Fruit fly (Drosophila melanogaster) whole organism, prepupa: ENCODE measurements around the gene CG13312.
A peak's percentile ranks its signal among the peaks of the same experiment; 100 is the strongest.

Experiments used
- Blimp-1 ChIP-seq: fragments of 200-800 bp; sonication (Bioruptor generic); optimal IDR thresholded peaks from 3 replicates; lab custom pipeline; 2017; ENCODE audit warnings: missing biosample characterization, missing genetic modification characterization, mild to moderate bottlenecking, moderate library complexity, missing genetic modification reagents
- CG10669 ChIP-seq: fragments of 200-800 bp; sonication (Bioruptor generic); optimal IDR thresholded peaks from 3 replicates; lab custom pipeline; 2018; ENCODE audit warnings: missing biosample characterization, mild to moderate bottlenecking, missing genetic modification characterization, moderate library complexity
- CG11294 ChIP-seq: fragments of 200-800 bp; sonication (Bioruptor generic); IDR thresholded peaks from 2 replicates; pipeline ENCODE4 v1.3.6; 2022; ENCODE audit warnings: missing biosample characterization, missing genetic modification characterization
- CG11762 ChIP-seq: fragments of 200-800 bp; sonication (Bioruptor generic); optimal IDR thresholded peaks from 3 replicates; lab custom pipeline; 2016; ENCODE audit warnings: missing biosample characterization, missing genetic modification characterization; ENCODE audit not compliant: insufficient read depth
- CG15336 ChIP-seq: fragments of 200-800 bp; sonication (Bioruptor generic); IDR thresholded peaks from 2 replicates; pipeline ENCODE4 v1.3.6; 2022; ENCODE audit warnings: missing biosample characterization, missing genetic modification characterization
- CG1621 ChIP-seq: fragments of 200-800 bp; sonication (Bioruptor generic); optimal IDR thresholded peaks from 3 replicates; lab custom pipeline; 2018; ENCODE audit warnings: missing biosample characterization, mild to moderate bottlenecking, missing genetic modification characterization
- CG31627 ChIP-seq: fragments of 200-800 bp; sonication (Bioruptor generic); optimal IDR thresholded peaks from 3 replicates; lab custom pipeline; 2016; ENCODE audit warnings: missing biosample characterization, missing genetic modification characterization
- CG34406 ChIP-seq: fragments of 200-800 bp; sonication (Bioruptor generic); optimal IDR thresholded peaks from 3 replicates; lab custom pipeline; 2016; ENCODE audit warnings: missing biosample characterization, missing genetic modification characterization
- CG4318 ChIP-seq: fragments of 200-800 bp; sonication (Bioruptor generic); optimal IDR thresholded peaks from 3 replicates; lab custom pipeline; 2017; ENCODE audit warnings: missing biosample characterization, mild to moderate bottlenecking, missing genetic modification characterization
- CG6163 ChIP-seq: fragments of 200-800 bp; sonication (Bioruptor generic); IDR thresholded peaks from 3 replicates; pipeline ENCODE4 v1.3.6; 2022; ENCODE audit warnings: missing biosample characterization, missing genetic modification characterization
- CG6276 ChIP-seq: fragments of 200-800 bp; sonication (Bioruptor generic); optimal IDR thresholded peaks from 2 replicates; lab custom pipeline; 2017; ENCODE audit warnings: missing biosample characterization, mild to moderate bottlenecking, missing genetic modification characterization
- CG6792 ChIP-seq: fragments of 200-800 bp; sonication (Bioruptor generic); optimal IDR thresholded peaks from 3 replicates; lab custom pipeline; 2016; ENCODE audit warnings: missing biosample characterization, missing genetic modification characterization
- CG6808 ChIP-seq: fragments of 200-800 bp; sonication (Bioruptor generic); optimal IDR thresholded peaks from 3 replicates; lab custom pipeline; 2017; ENCODE audit warnings: missing biosample characterization, missing genetic modification characterization, mild to moderate bottlenecking, moderate library complexity, missing genetic modification reagents
- CG6854 ChIP-seq: fragments of 200-800 bp; sonication (Bioruptor generic); optimal IDR thresholded peaks from 2 replicates; lab custom pipeline; 2017; ENCODE audit warnings: missing biosample characterization, mild to moderate bottlenecking, missing genetic modification characterization
- CG7368 ChIP-seq: fragments of 200-800 bp; sonication (Bioruptor generic); optimal IDR thresholded peaks from 3 replicates; lab custom pipeline; 2016; ENCODE audit warnings: missing biosample characterization, missing genetic modification characterization
- CG8119 ChIP-seq: fragments of 200-800 bp; sonication (Bioruptor generic); IDR thresholded peaks from 3 replicates; pipeline ENCODE4 v1.3.6; 2022; ENCODE audit warnings: missing biosample characterization, missing genetic modification characterization
- CG8319 ChIP-seq: fragments of 200-800 bp; sonication (Bioruptor generic); optimal IDR thresholded peaks from 3 replicates; lab custom pipeline; 2016; ENCODE audit warnings: missing biosample characterization, missing genetic modification characterization
- CG9139 ChIP-seq: fragments of 200-800 bp; sonication (Bioruptor generic); optimal IDR thresholded peaks from 3 replicates; lab custom pipeline; 2017; ENCODE audit warnings: missing biosample characterization, mild to moderate bottlenecking, missing genetic modification characterization
- Eip75B ChIP-seq: fragments of 200-800 bp; sonication (Bioruptor generic); optimal IDR thresholded peaks from 3 replicates; lab custom pipeline; 2016; ENCODE audit warnings: missing biosample characterization, missing genetic modification characterization
- Eip78C ChIP-seq: fragments of 200-800 bp; sonication (Bioruptor generic); peaks from one replicate; lab custom pipeline; 2016; ENCODE audit warnings: missing biosample characterization, missing genetic modification characterization
- Gug ChIP-seq: fragments of 200-800 bp; sonication (Bioruptor generic); IDR thresholded peaks from 2 replicates; pipeline ENCODE4 v1.3.6; 2022; ENCODE audit warnings: missing biosample characterization, missing genetic modification characterization
- Hr4 ChIP-seq: fragments of 200-800 bp; sonication (Bioruptor generic); optimal IDR thresholded peaks from 3 replicates; lab custom pipeline; 2016; ENCODE audit warnings: missing biosample characterization, missing genetic modification characterization
- Lpt ChIP-seq: fragments of 200-800 bp; sonication (Bioruptor generic); optimal IDR thresholded peaks from 3 replicates; lab custom pipeline; 2016; ENCODE audit warnings: missing biosample characterization, missing genetic modification characterization
- Sox15 ChIP-seq: fragments of 200-800 bp; sonication (Bioruptor generic); optimal IDR thresholded peaks from 3 replicates; lab custom pipeline; 2016; ENCODE audit warnings: missing biosample characterization, missing genetic modification characterization
- achi ChIP-seq: fragments of 200-800 bp; sonication (Bioruptor generic); optimal IDR thresholded peaks from 3 replicates; lab custom pipeline; 2016; ENCODE audit warnings: missing biosample characterization, missing genetic modification characterization
- acj6 ChIP-seq: fragments of 200-800 bp; sonication (Bioruptor generic); optimal IDR thresholded peaks from 3 replicates; lab custom pipeline; 2016; ENCODE audit warnings: missing biosample characterization, missing genetic modification characterization
- dac ChIP-seq: fragments of 200-800 bp; sonication (Bioruptor generic); optimal IDR thresholded peaks from 2 replicates; lab custom pipeline; 2017; ENCODE audit warnings: missing biosample characterization, mild to moderate bottlenecking, missing genetic modification characterization
- dsx ChIP-seq: fragments of 200-800 bp; optimal IDR thresholded peaks from 3 replicates; lab custom pipeline; 2019; ENCODE audit warnings: missing biosample characterization, mild to moderate bottlenecking, missing genetic modification characterization, moderate library complexity; ENCODE audit not compliant: poor library complexity, severe bottlenecking
- eg ChIP-seq: fragments of 200-800 bp; sonication (Bioruptor generic); IDR thresholded peaks from 3 replicates; pipeline ENCODE4 v1.3.6; 2022; ENCODE audit warnings: missing biosample characterization, missing genetic modification characterization
- esn ChIP-seq: fragments of 200-800 bp; sonication (Bioruptor generic); optimal IDR thresholded peaks from 2 replicates; lab custom pipeline; 2016; ENCODE audit warnings: missing biosample characterization, mild to moderate bottlenecking, missing genetic modification characterization, moderate library complexity
- fd59A ChIP-seq: fragments of 200-800 bp; sonication (Bioruptor generic); optimal IDR thresholded peaks from 2 replicates; lab custom pipeline; 2017; ENCODE audit warnings: missing biosample characterization, mild to moderate bottlenecking, missing genetic modification characterization, missing genetic modification reagents
- fd85E ChIP-seq: fragments of 200-800 bp; sonication (Bioruptor generic); optimal IDR thresholded peaks from 3 replicates; lab custom pipeline; 2016; ENCODE audit warnings: missing biosample characterization, missing genetic modification characterization
- fkh ChIP-seq: fragments of 200-800 bp; sonication (Bioruptor generic); optimal IDR thresholded peaks from 3 replicates; lab custom pipeline; 2017; ENCODE audit warnings: missing biosample characterization, mild to moderate bottlenecking, missing genetic modification characterization, moderate library complexity
- lz ChIP-seq: fragments of 200-800 bp; sonication (Bioruptor generic); optimal IDR thresholded peaks from 3 replicates; lab custom pipeline; 2016; ENCODE audit warnings: missing biosample characterization, missing genetic modification characterization
- net ChIP-seq: fragments of 200-800 bp; sonication (Bioruptor generic); optimal IDR thresholded peaks from 3 replicates; lab custom pipeline; 2016; ENCODE audit warnings: missing biosample characterization, missing genetic modification characterization
- pdm3 ChIP-seq: fragments of 200-800 bp; sonication (Bioruptor generic); optimal IDR thresholded peaks from 3 replicates; lab custom pipeline; 2016; ENCODE audit warnings: missing biosample characterization, missing genetic modification characterization
- salr ChIP-seq, 2 experiments: fragments of 200-800 bp; sonication (Bioruptor generic); optimal IDR thresholded peaks; 3 replicates each; lab custom pipeline; 2016 to 2018; ENCODE audit warnings: missing biosample characterization in 2 of 2, missing genetic modification characterization in 2 of 2, mild to moderate bottlenecking in 1 of 2
- spab ChIP-seq: fragments of 200-800 bp; sonication (Bioruptor generic); optimal IDR thresholded peaks from 2 replicates; lab custom pipeline; 2017; ENCODE audit warnings: missing biosample characterization, mild to moderate bottlenecking, missing genetic modification characterization, missing genetic modification reagents
- ss ChIP-seq, 2 experiments: fragments of 200-800 bp; sonication (Bioruptor generic); optimal IDR thresholded peaks; 2 replicates in 1 of 2; 3 replicates in 1 of 2; lab custom pipeline; 2017 to 2018; ENCODE audit warnings: mild to moderate bottlenecking in 2 of 2, missing biosample characterization in 2 of 2, missing genetic modification characterization in 2 of 2, moderate library complexity in 1 of 2
- svp ChIP-seq: fragments of 200-800 bp; sonication (Bioruptor generic); peaks from one replicate; lab custom pipeline; 2016; ENCODE audit warnings: missing biosample characterization, missing genetic modification characterization
- topi ChIP-seq: fragments of 200-800 bp; sonication (Bioruptor generic); optimal IDR thresholded peaks from 3 replicates; lab custom pipeline; 2016; ENCODE audit warnings: missing biosample characterization, missing genetic modification characterization
- vri ChIP-seq: fragments of 200-800 bp; sonication (Bioruptor generic); optimal IDR thresholded peaks from 3 replicates; lab custom pipeline; 2016; ENCODE audit warnings: missing biosample characterization, mild to moderate bottlenecking, missing genetic modification characterization

CG13312 gene

dm6 chr3L:8787701-8788100, 19.3 kb downstream of the CG13312 start:
- TF ChIP-seq svp (peak; percentile 53), achi (GFP tag; lab: Kevin White, UChicago) (no peak), CG8319 (GFP tag; lab: Kevin White, UChicago) (no peak), CG34406 (GFP tag; lab: Kevin White, UChicago) (no peak)

dm6 chr3L:8787240-8787639, 19.8 kb downstream of the CG13312 start:
- TF ChIP-seq fd85E: no peak
- no peak for TF ChIP-seq lz (GFP tag; lab: Kevin White, UChicago)
- TF ChIP-seq CG6854: no peak
- no peak for TF ChIP-seq pdm3 (GFP tag; lab: Kevin White, UChicago)
- no peak for TF ChIP-seq Eip78C
- TF ChIP-seq dac (GFP tag; lab: Kevin White, UChicago): no peak
- no peak for TF ChIP-seq vri (GFP tag; lab: Kevin White, UChicago)
- TF ChIP-seq Lpt (GFP tag; lab: Kevin White, UChicago): no peak
- no peak for TF ChIP-seq Hr4

- TF ChIP-seq CG8119 (GFP tag; lab: Robert Waterston, UW): peak; percentile 51; the same call in 2 of the 3 replicates
- peak; percentile 8 for TF ChIP-seq dac (GFP tag; lab: Kevin White, UChicago)
- TF ChIP-seq CG6276 (GFP tag; lab: Kevin White, UChicago): peak; percentile 14
- peak in 1 of 2 experiments; percentile 45 for TF ChIP-seq salr (GFP tag; optimal IDR thresholded peaks at IDR 0.05; lab: Kevin White, UChicago)
- peak; percentile 7 for TF ChIP-seq pdm3 (GFP tag; lab: Kevin White, UChicago)
- no peak for TF ChIP-seq esn (GFP tag; lab: Kevin White, UChicago)
- peak; percentile 43; the same call in 1 of the 3 replicates for TF ChIP-seq eg
- no peak for TF ChIP-seq CG1621 (tag; lab: Kevin White, UChicago)
- TF ChIP-seq CG15336: peak; percentile 32; the same call in 1 of the 2 replicates
- peak; percentile 15 for TF ChIP-seq achi (GFP tag; lab: Kevin White, UChicago)
- TF ChIP-seq CG6163 (GFP tag; lab: Robert Waterston, UW): 0 out of 3 replicates have a peak, but pooled peaks have one; percentile 15
- no peak for TF ChIP-seq CG8319 (GFP tag; lab: Kevin White, UChicago)
- TF ChIP-seq ss (GFP tag; optimal IDR thresholded peaks at IDR 0.05; lab: Kevin White, UChicago): peak in 1 of 2 experiments; percentile 30
- TF ChIP-seq CG4318 (GFP tag; lab: Kevin White, UChicago): no peak
- TF ChIP-seq CG6792 (GFP tag; lab: Kevin White, UChicago): no peak
- peak; percentile 52 for TF ChIP-seq Eip78C
- peak; percentile 13 for TF ChIP-seq Lpt (GFP tag; lab: Kevin White, UChicago)
- TF ChIP-seq CG10669 (GFP tag; lab: Kevin White, UChicago): no peak
- peak; percentile 13 for TF ChIP-seq svp
Observed at dm6 chr3L:8783299-8783698, 23.7 kb downstream of the CG13312 start.

- TF ChIP-seq salr (GFP tag; optimal IDR thresholded peaks at IDR 0.05; lab: Kevin White, UChicago) (peak in 1 of 2 experiments; percentile 72), vri (GFP tag; lab: Kevin White, UChicago) (no peak), CG6854 (no peak), CG11762 (peak; percentile 47), Gug (peak; percentile 25; the same call in 1 of the 2 replicates), spab (no peak), CG6163 (GFP tag; lab: Robert Waterston, UW) (peak; percentile 35; the same call in 1 of the 3 replicates), topi (GFP tag; lab: Kevin White, UChicago) (peak; percentile 32), Sox15 (GFP tag; lab: Kevin White, UChicago) (no peak), Blimp-1 (GFP tag; lab: Kevin White, UChicago) (no peak), CG6792 (GFP tag; lab: Kevin White, UChicago) (peak; percentile 34), Eip78C (peak; percentile 89), CG11294 (GFP tag; lab: Robert Waterston, UW) (no peak), eg (peak; percentile 54; the same call in 2 of the 3 replicates), lz (GFP tag; lab: Kevin White, UChicago) (peak; percentile 43), Eip75B (GFP tag; lab: Kevin White, UChicago) (peak; percentile 3), CG9139 (no peak), svp (peak; percentile 6), pdm3 (GFP tag; lab: Kevin White, UChicago) (peak; percentile 48), net (GFP tag; lab: Kevin White, UChicago) (peak; percentile 17), CG31627 (GFP tag; lab: Kevin White, UChicago) (peak; percentile 14), acj6 (GFP tag; lab: Kevin White, UChicago) (peak; percentile 15), fd59A (GFP tag; lab: Kevin White, UChicago) (peak; percentile 6), dsx (GFP tag; lab: Kevin White, UChicago) (no peak), CG7368 (GFP tag; lab: Kevin White, UChicago) (no peak), esn (GFP tag; lab: Kevin White, UChicago) (peak; percentile 56), Hr4 (peak; percentile 87), fd85E (no peak), dac (GFP tag; lab: Kevin White, UChicago) (peak; percentile 73), fkh (GFP tag; lab: Kevin White, UChicago) (no peak), Lpt (GFP tag; lab: Kevin White, UChicago) (peak; percentile 63), CG6808 (no peak)
Observed at dm6 chr3L:8781993-8782392, 25.0 kb downstream of the CG13312 start.
